Worm (Caenorhabditis elegans) whole organism, L2 larva: ENCODE data around the gene mrpl-42.

Experiments used
- ceh-82 ChIP-seq: fragments of 150-350 bp; optimal IDR thresholded peaks from 2 replicates; lab custom pipeline; 2014; ENCODE audit warnings: missing biosample characterization, missing genetic modification characterization
- dmd-4 ChIP-seq: sonication (generic microtip); optimal IDR thresholded peaks from 2 replicates; lab custom pipeline; 2017; ENCODE audit warnings: missing biosample characterization, missing genetic modification characterization
- lin-39 ChIP-seq: fragments of 150-350 bp; optimal IDR thresholded peaks from 2 replicates; lab custom pipeline; 2014; ENCODE audit warnings: missing biosample characterization, missing genetic modification reagents, missing genetic modification characterization
- mab-5 ChIP-seq: fragments of 150-350 bp; optimal IDR thresholded peaks from 2 replicates; lab custom pipeline; 2014; ENCODE audit warnings: missing biosample characterization, missing genetic modification characterization
- mdl-1 ChIP-seq, 2 experiments: fragments of 150-350 bp in 1 of 2; sonication (generic microtip) in 1 of 2; optimal IDR thresholded peaks; 2 replicates each; lab custom pipeline; 2017; ENCODE audit warnings: missing biosample characterization in 2 of 2, missing genetic modification characterization in 2 of 2
- nhr-11 ChIP-seq: fragments of 150-350 bp; optimal IDR thresholded peaks from 2 replicates; lab custom pipeline; 2014; ENCODE audit warnings: missing biosample characterization, missing genetic modification characterization
- nhr-12 ChIP-seq: fragments of 150-350 bp; optimal IDR thresholded peaks from 2 replicates; lab custom pipeline; 2014; ENCODE audit warnings: missing biosample characterization, missing genetic modification characterization
- nhr-6 ChIP-seq: fragments of 150-350 bp; optimal IDR thresholded peaks from 2 replicates; lab custom pipeline; 2014; ENCODE audit warnings: missing biosample characterization, missing genetic modification characterization
- nhr-77 ChIP-seq: fragments of 150-350 bp; optimal IDR thresholded peaks from 2 replicates; lab custom pipeline; 2014; ENCODE audit warnings: missing biosample characterization, missing genetic modification characterization
- unc-55 ChIP-seq: fragments of 150-350 bp; sonication (generic microtip); optimal IDR thresholded peaks from 3 replicates; lab custom pipeline; 2014; ENCODE audit warnings: missing biosample characterization, missing genetic modification reagents, missing genetic modification characterization
- ztf-11 ChIP-seq: sonication (generic microtip); optimal IDR thresholded peaks from 2 replicates; lab custom pipeline; 2017; ENCODE audit warnings: missing biosample characterization, missing genetic modification characterization

DNA sequence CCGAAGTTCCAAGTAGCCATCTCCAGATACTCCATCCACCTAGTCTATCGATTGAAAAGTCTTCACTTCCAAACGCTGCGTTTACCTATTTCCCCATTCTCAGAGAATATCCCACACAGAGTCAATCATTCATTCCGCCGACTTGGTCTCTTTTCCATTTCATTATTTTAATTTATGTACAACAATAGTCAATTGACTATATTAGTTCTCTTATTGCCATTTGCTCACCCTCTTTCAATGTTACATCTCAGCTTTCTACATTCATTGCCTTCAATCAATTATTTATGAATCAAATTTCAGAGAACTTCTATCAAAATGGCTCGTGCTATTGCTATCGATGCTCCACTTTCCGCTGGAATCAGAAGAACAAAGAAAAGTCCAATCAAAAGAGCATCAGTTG, 14.4 kb upstream of the mrpl-42 start, which contains the start of gene aly-1:
- TF ChIP-seq ztf-11 (tag; lab: Kevin White, UChicago) (no peak), dmd-4 (no peak), mdl-1 (tag; optimal IDR thresholded peaks at IDR 0.05; lab: Kevin White, UChicago) (no peak), nhr-77 (no peak), nhr-12 (tag; lab: Kevin White, UChicago) (no peak), unc-55 (GFP tag; lab: Kevin White, UChicago) (no peak), lin-39 (tag; lab: Kevin White, UChicago) (no peak), mab-5 (tag; lab: Kevin White, UChicago) (no peak), ceh-82 (tag; lab: Kevin White, UChicago) (no peak), nhr-11 (no peak), nhr-6 (tag; lab: Kevin White, UChicago) (no peak)
